Fruit fly (Drosophila melanogaster): ENCODE results near the gene hale.

- TF ChIP-seq CTCF (optimal IDR thresholded peaks at IDR 0.05) (no peak), CG8478 (optimal IDR thresholded peaks at IDR 0.05) (no peak)
Measured at dm6 chr3L:20000081-20000736, 14.5 kb upstream of the hale start, which contains the start of the genes Tom20 and Gabat.

All from S2 (cell line).